Worm (Caenorhabditis elegans): Measurements from ENCODE around the gene ppt-1.

DNA sequence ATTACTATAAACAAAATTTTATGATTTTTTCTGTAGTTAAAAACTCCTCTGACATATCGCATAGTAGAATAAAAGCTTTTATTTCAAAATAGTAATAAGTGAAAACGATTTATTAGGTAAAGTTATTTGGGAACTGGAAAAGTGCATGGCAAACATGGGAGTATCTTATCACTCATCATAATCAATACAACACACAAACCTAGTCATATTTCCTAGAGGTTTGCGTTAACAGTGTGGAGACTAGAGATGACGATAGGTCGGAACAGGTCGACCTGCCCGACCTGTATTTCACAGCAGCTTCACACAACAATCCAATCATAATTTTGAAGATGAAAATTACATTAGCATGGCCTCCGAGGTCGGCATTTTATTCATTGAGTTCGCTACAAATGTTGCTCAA is 46.2 kb downstream of the ppt-1 start, which contains the start of gene EGAP9.3:
- TF ChIP-seq snpc-4 (tag; optimal IDR thresholded peaks at IDR 0.05) (no peak), unc-62 (GFP tag; optimal IDR thresholded peaks at IDR 0.05) (no peak), fkh-4 (tag; optimal IDR thresholded peaks at IDR 0.05; ENCODE audit: borderline replicate concordance) (no peak), rnt-1 (tag; optimal IDR thresholded peaks at IDR 0.05) (no peak), nhr-77 (tag; optimal IDR thresholded peaks at IDR 0.05) (no peak), lin-39 (tag; optimal IDR thresholded peaks at IDR 0.05) (no peak), lin-15B (tag; optimal IDR thresholded peaks at IDR 0.05) (no peak), C16A3.4 (tag; optimal IDR thresholded peaks at IDR 0.05) (no peak), tbx-2 (tag; optimal IDR thresholded peaks at IDR 0.05) (no peak)
